Fruit fly (Drosophila melanogaster) whole organism, wandering third instar larva: ENCODE results near the gene CG15743.

Experiments
- Abd-B ChIP-seq: fragments of >200 bp; optimal IDR thresholded peaks from 2 replicates; lab custom pipeline; 2017; ENCODE audit warnings: missing biosample characterization, missing genetic modification characterization
- CG32264 ChIP-seq: fragments of 200-800 bp; sonication (Bioruptor generic); optimal IDR thresholded peaks from 2 replicates; lab custom pipeline; 2016; ENCODE audit warnings: missing biosample characterization, missing genetic modification characterization
- CG9705 ChIP-seq: fragments of 200-800 bp; sonication (Bioruptor generic); optimal IDR thresholded peaks from 2 replicates; lab custom pipeline; 2018; ENCODE audit warnings: missing biosample characterization, mild to moderate bottlenecking, missing genetic modification characterization
- CrebA ChIP-seq: fragments of 200-800 bp; sonication (Bioruptor generic); optimal IDR thresholded peaks from 2 replicates; lab custom pipeline; 2016; ENCODE audit warnings: missing biosample characterization, mild to moderate bottlenecking, missing genetic modification characterization, borderline replicate concordance
- Dfd ChIP-seq: fragments of >200 bp; optimal IDR thresholded peaks from 2 replicates; lab custom pipeline; 2017; ENCODE audit warnings: missing biosample characterization, missing genetic modification characterization
- Dif ChIP-seq: fragments of 200-275, 200-300 bp; sonication (Bioruptor generic); optimal IDR thresholded peaks from 2 replicates; lab custom pipeline; 2018; ENCODE audit warnings: missing biosample characterization, missing genetic modification characterization; ENCODE audit not compliant: partially characterized antibody
- GATAd ChIP-seq: sonication (Bioruptor generic); optimal IDR thresholded peaks from 2 replicates; lab custom pipeline; 2016; ENCODE audit warnings: missing biosample characterization, missing genetic modification characterization
- HLH106 ChIP-seq: fragments of 200-800 bp; optimal IDR thresholded peaks from 3 replicates; lab custom pipeline; 2019; ENCODE audit warnings: missing biosample characterization, mild to moderate bottlenecking, missing genetic modification characterization, moderate library complexity
- Hnf4 ChIP-seq: fragments of 200-800 bp; sonication (Bioruptor generic); optimal IDR thresholded peaks from 2 replicates; lab custom pipeline; 2016; ENCODE audit warnings: missing biosample characterization, mild to moderate bottlenecking, missing genetic modification characterization
- Hr78 ChIP-seq: fragments of >200 bp; optimal IDR thresholded peaks from 2 replicates; lab custom pipeline; 2017; ENCODE audit warnings: missing biosample characterization, missing genetic modification characterization
- Hr83 ChIP-seq: fragments of 200-300 bp; sonication (Bioruptor generic); optimal IDR thresholded peaks from 2 replicates; lab custom pipeline; 2016; ENCODE audit warnings: missing biosample characterization, mild to moderate bottlenecking, missing genetic modification characterization, moderate library complexity; ENCODE audit not compliant: poor library complexity, severe bottlenecking
- Jra ChIP-seq: sonication (Bioruptor generic); optimal IDR thresholded peaks from 2 replicates; lab custom pipeline; 2016; ENCODE audit warnings: missing biosample characterization, missing genetic modification characterization
- Mio ChIP-seq: sonication (Bioruptor generic); optimal IDR thresholded peaks from 2 replicates; lab custom pipeline; 2016; ENCODE audit warnings: missing biosample characterization, missing genetic modification characterization
- Myc ChIP-seq: fragments of >200 bp; optimal IDR thresholded peaks from 2 replicates; lab custom pipeline; 2017
- N ChIP-seq: fragments of >200 bp; optimal IDR thresholded peaks from 2 replicates; lab custom pipeline; 2018; ENCODE audit warnings: missing biosample characterization, missing external identifiers, missing genetic modification characterization
- OdsH ChIP-seq: fragments of 200-800 bp; sonication (Bioruptor generic); optimal IDR thresholded peaks from 2 replicates; lab custom pipeline; 2016; ENCODE audit warnings: missing biosample characterization, mild to moderate bottlenecking, missing genetic modification characterization
- Rel ChIP-seq, 2 experiments: fragments of 200-800 bp; sonication (Bioruptor generic) in 1 of 2; optimal IDR thresholded peaks; 2 replicates in 1 of 2; 3 replicates in 1 of 2; lab custom pipeline; 2016 to 2019; ENCODE audit warnings: mild to moderate bottlenecking in 2 of 2, missing biosample characterization in 2 of 2, missing genetic modification characterization in 2 of 2, moderate library complexity in 1 of 2
- Sp1 ChIP-seq: fragments of 200-800 bp; sonication (Bioruptor generic); optimal IDR thresholded peaks from 3 replicates; lab custom pipeline; 2019; ENCODE audit warnings: missing biosample characterization, mild to moderate bottlenecking, missing genetic modification characterization, moderate library complexity
- Vsx2 ChIP-seq: fragments of 200-300, 225-300 bp; sonication (Bioruptor generic); optimal IDR thresholded peaks from 2 replicates; lab custom pipeline; 2018; ENCODE audit warnings: missing biosample characterization, missing genetic modification characterization; ENCODE audit not compliant: partially characterized antibody
- br ChIP-seq: fragments of 200-800 bp; sonication (Bioruptor generic); optimal IDR thresholded peaks from 2 replicates; lab custom pipeline; 2016; ENCODE audit warnings: missing biosample characterization, missing genetic modification characterization
- brk ChIP-seq: fragments of 200-800 bp; sonication (Bioruptor generic); optimal IDR thresholded peaks from 2 replicates; lab custom pipeline; 2016; ENCODE audit warnings: missing biosample characterization, mild to moderate bottlenecking, missing genetic modification characterization
- dl ChIP-seq, 2 experiments: fragments of 175-275, 200-275 bp in 1 of 2; fragments of 200-275 bp in 1 of 2; sonication (Bioruptor generic); optimal IDR thresholded peaks; lab custom pipeline; 2018; ENCODE audit warnings: mild to moderate bottlenecking in 2 of 2, missing biosample characterization in 2 of 2, missing genetic modification characterization in 2 of 2, moderate library complexity in 2 of 2; ENCODE audit not compliant: partially characterized antibody in 2 of 2, insufficient read depth in 1 of 2
- dmrt93B ChIP-seq: fragments of 200-800 bp; sonication (Bioruptor generic); optimal IDR thresholded peaks from 2 replicates; lab custom pipeline; 2018; ENCODE audit warnings: missing biosample characterization, mild to moderate bottlenecking, missing genetic modification characterization
- dsf ChIP-seq: sonication (Bioruptor generic); optimal IDR thresholded peaks from 2 replicates; lab custom pipeline; 2016; ENCODE audit warnings: missing biosample characterization, missing genetic modification characterization, borderline replicate concordance
- ey ChIP-seq: fragments of 200-800 bp; sonication (Bioruptor generic); optimal IDR thresholded peaks from 2 replicates; lab custom pipeline; 2016; ENCODE audit warnings: missing biosample characterization, missing genetic modification characterization
- foxo ChIP-seq, 2 experiments: fragments of 200-800 bp; sonication (Bioruptor generic); optimal IDR thresholded peaks; 2 replicates in 1 of 2; 3 replicates in 1 of 2; lab custom pipeline; 2016 to 2017; ENCODE audit warnings: missing biosample characterization in 2 of 2, missing genetic modification characterization in 2 of 2
- fru ChIP-seq: fragments of 200-800 bp; sonication (Bioruptor generic); optimal IDR thresholded peaks from 3 replicates; lab custom pipeline; 2016; ENCODE audit warnings: missing biosample characterization, mild to moderate bottlenecking, missing genetic modification characterization
- h ChIP-seq: fragments of 200-800 bp; sonication (Bioruptor generic); optimal IDR thresholded peaks from 3 replicates; lab custom pipeline; 2016; ENCODE audit warnings: missing biosample characterization, mild to moderate bottlenecking, missing genetic modification characterization
- jim ChIP-seq: fragments of 175-275, 200-325 bp; sonication (Bioruptor generic); optimal IDR thresholded peaks from 2 replicates; lab custom pipeline; 2016; ENCODE audit warnings: missing biosample characterization, mild to moderate bottlenecking, missing genetic modification characterization
- lola ChIP-seq: fragments of >200 bp; optimal IDR thresholded peaks from 2 replicates; lab custom pipeline; 2017; ENCODE audit warnings: missing biosample characterization, missing genetic modification characterization
- pan ChIP-seq: fragments of >200 bp; optimal IDR thresholded peaks from 2 replicates; lab custom pipeline; 2017
- psq ChIP-seq: fragments of 200-800 bp; sonication (Bioruptor generic); optimal IDR thresholded peaks from 3 replicates; lab custom pipeline; 2017; ENCODE audit warnings: missing biosample characterization, mild to moderate bottlenecking, missing genetic modification characterization, moderate library complexity
- rgr ChIP-seq: fragments of 200-800 bp; sonication (Bioruptor generic); optimal IDR thresholded peaks from 3 replicates; lab custom pipeline; 2016; ENCODE audit warnings: missing biosample characterization, mild to moderate bottlenecking, missing genetic modification characterization
- sage ChIP-seq: fragments of 200-800 bp; sonication (Bioruptor generic); optimal IDR thresholded peaks from 2 replicates; lab custom pipeline; 2016; ENCODE audit warnings: missing biosample characterization, mild to moderate bottlenecking, missing genetic modification characterization
- sv ChIP-seq: fragments of 200-800 bp; sonication (Bioruptor generic); optimal IDR thresholded peaks from 3 replicates; lab custom pipeline; 2016; ENCODE audit warnings: missing biosample characterization, missing genetic modification characterization
- tai ChIP-seq: sonication (Bioruptor generic); optimal IDR thresholded peaks from 2 replicates; lab custom pipeline; 2016; ENCODE audit warnings: missing biosample characterization, missing genetic modification characterization
- usp ChIP-seq: fragments of >200 bp; optimal IDR thresholded peaks from 2 replicates; lab custom pipeline; 2017; ENCODE audit warnings: missing biosample characterization, missing genetic modification characterization
- woc ChIP-seq: sonication (Bioruptor generic); optimal IDR thresholded peaks from 2 replicates; lab custom pipeline; 2016; ENCODE audit warnings: missing biosample characterization, mild to moderate bottlenecking, missing genetic modification characterization

The CG15743 gene

dm6 chrX:13247789-13248188 is 37.7 kb upstream of the CG15743 start:
- TF ChIP-seq CG32264 (no peak), jim (GFP tag; lab: Kevin White, UChicago) (no peak), GATAd (GFP tag; lab: Kevin White, UChicago) (no peak)

dm6 chrX:13248515-13248914 is 37.0 kb upstream of the CG15743 start:
- TF ChIP-seq lola = no peak
- TF ChIP-seq Myc (lab: Kevin White, UChicago) = no peak
- TF ChIP-seq N (GFP tag; lab: Kevin White, UChicago) = no peak
- TF ChIP-seq Dif = no peak
- no peak for TF ChIP-seq GATAd (GFP tag; lab: Kevin White, UChicago)
- TF ChIP-seq jim (GFP tag; lab: Kevin White, UChicago) = no peak

DNA sequence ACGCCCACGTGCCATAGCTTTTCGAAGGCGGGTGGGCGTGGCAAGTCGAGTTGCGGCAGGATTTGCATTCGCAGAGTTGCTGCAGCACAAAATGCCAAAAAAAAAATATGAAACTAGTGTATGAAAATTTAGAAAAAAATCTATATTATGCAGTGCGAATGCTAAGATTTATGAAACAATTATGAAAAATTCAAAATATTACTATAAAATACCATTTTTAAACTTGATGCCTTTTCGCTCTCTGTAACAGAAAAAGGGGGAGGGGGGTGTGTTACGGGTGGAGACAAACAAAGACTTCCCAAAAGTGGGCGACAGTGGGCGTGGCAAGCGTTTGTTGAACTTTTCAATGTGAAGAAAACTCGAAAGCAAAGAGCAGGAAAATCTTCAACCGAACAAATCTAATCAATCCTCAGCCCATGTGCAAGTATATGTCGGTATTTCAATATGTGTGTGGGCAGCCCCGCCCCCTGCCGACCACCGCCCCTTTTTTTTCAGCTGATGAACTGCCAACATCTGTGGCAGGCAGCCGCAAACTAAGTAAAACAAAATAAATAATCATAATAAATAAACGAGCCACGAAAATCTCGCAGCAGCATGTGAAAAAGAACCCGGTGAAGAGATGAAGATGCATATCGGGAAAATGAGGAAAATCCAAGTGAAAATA is 35.6 kb upstream of the CG15743 start:
- TF ChIP-seq Abd-B (GFP tag; lab: Kevin White, UChicago) (no peak), Jra (GFP tag; lab: Kevin White, UChicago) (no peak), tai (GFP tag; lab: Kevin White, UChicago) (no peak)
- TF ChIP-seq, all 38 proteins: peak for 0

DNA sequence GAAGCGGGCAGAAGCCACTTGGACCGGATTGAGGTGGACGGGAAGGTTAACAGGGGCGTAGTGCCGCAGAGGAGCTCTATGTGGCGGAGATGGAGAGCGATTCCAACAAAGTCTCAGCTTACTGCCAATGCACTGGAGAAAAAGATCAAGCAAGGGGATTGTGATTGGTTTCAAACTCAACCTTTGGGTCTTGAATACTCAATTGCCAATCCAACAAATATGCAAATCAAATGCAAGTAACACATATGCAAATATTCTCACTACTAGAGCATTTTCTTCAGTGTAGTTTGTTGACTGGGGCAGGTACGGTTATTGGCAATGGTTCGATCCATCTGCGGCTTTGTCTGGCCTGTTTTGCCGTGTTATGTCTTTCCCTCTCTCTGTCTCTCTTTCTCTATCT is 34.2 kb upstream of the CG15743 start:
- TF ChIP-seq OdsH (GFP tag; lab: Kevin White, UChicago) (peak; percentile 92), Vsx2 (peak; percentile 1), HLH106 (peak; percentile 94), br (peak; percentile 95), woc (peak; percentile 96), GATAd (GFP tag; lab: Kevin White, UChicago) (peak; percentile 25), Sp1 (peak; percentile 93), Mio (GFP tag; lab: Kevin White, UChicago) (peak; percentile 16), CG9705 (GFP tag; lab: Kevin White, UChicago) (peak; percentile 90), Rel (GFP tag; optimal IDR thresholded peaks at IDR 0.05; lab: Kevin White, UChicago) (peak; percentile 83), Rel (tag; optimal IDR thresholded peaks at IDR 0.05; lab: Kevin White, UChicago) (peak; percentile 60), Jra (GFP tag; lab: Kevin White, UChicago) (peak; percentile 83), Hr78 (GFP tag; lab: Kevin White, UChicago) (no peak), sv (GFP tag; lab: Kevin White, UChicago) (peak; percentile 77), usp (GFP tag; lab: Kevin White, UChicago) (no peak), Dif (no peak), dsf (GFP tag; lab: Kevin White, UChicago) (peak; percentile 11), h (GFP tag; lab: Kevin White, UChicago) (peak; percentile 97), Dfd (GFP tag; lab: Kevin White, UChicago) (no peak), jim (GFP tag; lab: Kevin White, UChicago) (no peak), CrebA (GFP tag; lab: Kevin White, UChicago) (peak; percentile 79), sage (GFP tag; lab: Kevin White, UChicago) (peak; percentile 74), Myc (lab: Kevin White, UChicago) (no peak), N (GFP tag; lab: Kevin White, UChicago) (no peak), lola (no peak), Hnf4 (GFP tag; lab: Kevin White, UChicago) (peak; percentile 96), foxo (GFP tag; optimal IDR thresholded peaks at IDR 0.05; lab: Kevin White, UChicago) (peak; percentile 74 to 97), dmrt93B (GFP tag; lab: Kevin White, UChicago) (peak; percentile 89), Hr83 (GFP tag; lab: Kevin White, UChicago) (peak; percentile 37), ey (GFP tag; lab: Kevin White, UChicago) (peak; percentile 97), tai (GFP tag; lab: Kevin White, UChicago) (peak; percentile 87), fru (GFP tag; lab: Kevin White, UChicago) (peak; percentile 98), dl (GFP tag; optimal IDR thresholded peaks at IDR 0.05; lab: Kevin White, UChicago; ENCODE audit: insufficient read depth in 1 of 2, partially characterized antibody in 2 of 2) (peak in 1 of 2 experiments; percentile 33), CG32264 (peak; percentile 77), brk (peak; percentile 83), Abd-B (GFP tag; lab: Kevin White, UChicago) (no peak), psq (GFP tag; lab: Kevin White, UChicago) (peak; percentile 93), pan (lab: Kevin White, UChicago) (no peak), rgr (peak; percentile 93)
- TF ChIP-seq, all 38 proteins: peak for 28
